Worm (Caenorhabditis elegans): ENCODE results near the gene fbxa-81.
A peak's percentile ranks its signal among the peaks of the same experiment; 100 is the strongest.

DNA sequence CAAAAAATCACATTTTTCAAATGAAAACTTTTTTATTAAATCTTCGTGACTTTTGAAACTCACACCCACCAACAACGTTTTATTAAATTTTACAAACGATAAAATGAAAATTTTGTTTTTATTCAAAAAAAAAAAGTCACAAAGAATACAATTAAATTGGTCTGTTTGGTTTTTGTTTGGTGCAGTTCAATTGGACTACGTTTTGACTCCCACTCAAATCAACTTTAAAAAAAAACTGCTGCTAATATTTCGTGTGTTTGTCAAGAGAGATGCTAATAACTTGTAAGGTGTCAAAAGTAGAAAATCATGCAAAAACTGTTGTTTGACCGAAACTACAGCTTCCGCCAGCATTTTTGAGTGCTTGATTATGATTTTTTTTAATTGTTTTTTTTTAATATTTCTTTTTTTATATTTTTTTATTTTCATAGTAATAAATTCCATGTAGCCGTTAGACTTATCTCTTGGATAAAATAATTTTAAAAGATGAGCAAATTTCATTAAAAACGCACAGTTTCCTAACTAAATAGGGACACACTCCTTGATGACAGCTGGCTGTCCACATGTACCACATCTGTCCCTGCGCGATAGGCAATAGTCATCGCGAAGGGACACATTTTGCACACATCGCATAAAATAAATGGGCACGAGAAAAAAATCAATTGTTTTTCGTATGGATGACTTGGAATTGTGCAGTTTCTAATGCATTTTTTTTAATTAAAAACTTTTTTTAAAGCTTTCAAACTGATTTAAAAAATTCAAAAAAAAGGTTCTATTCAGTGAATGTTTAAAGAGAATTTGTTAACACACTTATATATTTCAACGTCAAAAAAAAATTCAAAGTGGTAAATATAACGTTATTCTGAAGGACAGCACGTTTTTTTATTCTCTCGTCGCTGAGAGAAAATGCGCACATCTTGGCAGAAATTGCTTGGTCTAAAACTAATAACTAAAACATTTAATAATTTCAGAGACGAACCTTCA is 16.3 kb downstream of the fbxa-81 start:
- TF ChIP-seq C38D4.7 (GFP tag; optimal IDR thresholded peaks at IDR 0.05) (no peak), ama-1 (optimal IDR thresholded peaks at IDR 0.05) (no peak), ceh-24 (tag; optimal IDR thresholded peaks at IDR 0.05) (no peak), pha-4 (tag; optimal IDR thresholded peaks at IDR 0.05) (no peak), ceh-30 (tag; optimal IDR thresholded peaks at IDR 0.05) (peak; percentile 92)

Measured in whole organism, late embryonic.